Worm (Caenorhabditis elegans): Measurements from ENCODE around the gene mrpl-18.

mrpl-18 gene

ce11 chrIII:8144574-8145065, at the start of gene mrpl-18, which contains the start of gene C14B9.8:
TSS of gene mrpl-18 (plus strand) at chrIII:8145015.
TSS of gene C14B9.8 (minus strand) at chrIII:8144629.
- TF ChIP-seq ztf-29 (GFP tag; IDR thresholded peaks at IDR 0.05) = no peak
- peak; percentile 72; the same call in 1 of the 2 replicates for TF ChIP-seq ztf-23 (GFP tag; IDR thresholded peaks at IDR 0.05)
- no peak for TF ChIP-seq cog-1 (tag; optimal IDR thresholded peaks at IDR 0.05)
- TF ChIP-seq flt-1 (GFP tag; IDR thresholded peaks at IDR 0.05) = peak; percentile 81
- TF ChIP-seq klf-2 (GFP tag; conservative IDR thresholded peaks at IDR 0.05) = no peak

- no peak for TF ChIP-seq med-1 (GFP tag; optimal IDR thresholded peaks at IDR 0.05; ENCODE audit: insufficient read depth)
- no peak for TF ChIP-seq cog-1 (tag; optimal IDR thresholded peaks at IDR 0.05)
- no peak for TF ChIP-seq klf-2 (GFP tag; conservative IDR thresholded peaks at IDR 0.05)
- TF ChIP-seq tab-1 (GFP tag; IDR thresholded peaks at IDR 0.05) = no peak
- TF ChIP-seq ztf-23 (GFP tag; IDR thresholded peaks at IDR 0.05) = no peak
- TF ChIP-seq flt-1 (GFP tag; IDR thresholded peaks at IDR 0.05) = no peak
- no peak for TF ChIP-seq T22C8.4 (GFP tag; IDR thresholded peaks at IDR 0.05)
- TF ChIP-seq ref-1 (GFP tag; conservative IDR thresholded peaks at IDR 0.05) = no peak
- TF ChIP-seq ztf-29 (GFP tag; IDR thresholded peaks at IDR 0.05) = no peak
Observed at ce11 chrIII:8098116-8098515, 46.7 kb upstream of the mrpl-18 start, which contains the start of gene K06H7.8. TSS of gene K06H7.8 (minus strand) at chrIII:8098216.

- no peak for TF ChIP-seq T22C8.4 (GFP tag; IDR thresholded peaks at IDR 0.05)
- TF ChIP-seq ztf-29 (GFP tag; IDR thresholded peaks at IDR 0.05) = no peak
- TF ChIP-seq cog-1 (tag; optimal IDR thresholded peaks at IDR 0.05) = no peak
- TF ChIP-seq klf-2 (GFP tag; conservative IDR thresholded peaks at IDR 0.05) = no peak
- TF ChIP-seq tab-1 (GFP tag; IDR thresholded peaks at IDR 0.05) = no peak
- no peak for TF ChIP-seq flt-1 (GFP tag; IDR thresholded peaks at IDR 0.05)
- TF ChIP-seq ztf-23 (GFP tag; IDR thresholded peaks at IDR 0.05) = no peak
- no peak for TF ChIP-seq ref-1 (GFP tag; conservative IDR thresholded peaks at IDR 0.05)
- no peak for TF ChIP-seq med-1 (GFP tag; optimal IDR thresholded peaks at IDR 0.05; ENCODE audit: insufficient read depth)
Observed at ce11 chrIII:8099022-8099421, 45.8 kb upstream of the mrpl-18 start, which contains the start of gene K06H7.1. TSS of gene K06H7.1 (plus strand) at chrIII:8099322.

- TF ChIP-seq flt-1 (GFP tag; IDR thresholded peaks at IDR 0.05) (no peak), tab-1 (GFP tag; IDR thresholded peaks at IDR 0.05) (no peak)
Observed at ce11 chrIII:8100960-8101359, 43.9 kb upstream of the mrpl-18 start, which contains the start of gene plk-1. TSS of gene plk-1 (plus strand) at chrIII:8101348.

ce11 chrIII:8105771-8106170, 39.0 kb upstream of the mrpl-18 start:
- no peak for TF ChIP-seq T22C8.4 (GFP tag; IDR thresholded peaks at IDR 0.05)
- no peak for TF ChIP-seq ztf-29 (GFP tag; IDR thresholded peaks at IDR 0.05)
- TF ChIP-seq cog-1 (tag; optimal IDR thresholded peaks at IDR 0.05) = no peak
- no peak for TF ChIP-seq flt-1 (GFP tag; IDR thresholded peaks at IDR 0.05)
- TF ChIP-seq ztf-23 (GFP tag; IDR thresholded peaks at IDR 0.05) = no peak
- no peak for TF ChIP-seq tab-1 (GFP tag; IDR thresholded peaks at IDR 0.05)
- no peak for TF ChIP-seq klf-2 (GFP tag; conservative IDR thresholded peaks at IDR 0.05)
- no peak for TF ChIP-seq med-1 (GFP tag; optimal IDR thresholded peaks at IDR 0.05; ENCODE audit: insufficient read depth)
- no peak for TF ChIP-seq ref-1 (GFP tag; conservative IDR thresholded peaks at IDR 0.05)

- TF ChIP-seq klf-2 (GFP tag; conservative IDR thresholded peaks at IDR 0.05) (peak; percentile 78), ref-1 (GFP tag; conservative IDR thresholded peaks at IDR 0.05) (peak; percentile 73), ztf-29 (GFP tag; IDR thresholded peaks at IDR 0.05) (peak; percentile 86), flt-1 (GFP tag; IDR thresholded peaks at IDR 0.05) (peak; percentile 92), T22C8.4 (GFP tag; IDR thresholded peaks at IDR 0.05) (peak; percentile 83), tab-1 (GFP tag; IDR thresholded peaks at IDR 0.05) (peak; percentile 89), ztf-23 (GFP tag; IDR thresholded peaks at IDR 0.05) (peak; percentile 89), cog-1 (tag; optimal IDR thresholded peaks at IDR 0.05) (peak; percentile 45), med-1 (GFP tag; optimal IDR thresholded peaks at IDR 0.05; ENCODE audit: insufficient read depth) (peak; percentile 37)
Observed at ce11 chrIII:8106476-8106875, 38.3 kb upstream of the mrpl-18 start.

ce11 chrIII:8108490-8108889, 36.3 kb upstream of the mrpl-18 start, which contains the start of gene C14B9.3:
TSS of gene C14B9.3 (plus strand) at chrIII:8108790.
- no peak for TF ChIP-seq ztf-23 (GFP tag; IDR thresholded peaks at IDR 0.05)
- TF ChIP-seq T22C8.4 (GFP tag; IDR thresholded peaks at IDR 0.05) = no peak
- TF ChIP-seq tab-1 (GFP tag; IDR thresholded peaks at IDR 0.05) = no peak
- TF ChIP-seq klf-2 (GFP tag; conservative IDR thresholded peaks at IDR 0.05) = no peak
- no peak for TF ChIP-seq flt-1 (GFP tag; IDR thresholded peaks at IDR 0.05)

ce11 chrIII:8109459-8110057, 35.3 kb upstream of the mrpl-18 start:
- peak; percentile 44 for TF ChIP-seq med-1 (GFP tag; optimal IDR thresholded peaks at IDR 0.05; ENCODE audit: insufficient read depth)
- peak; percentile 83 for TF ChIP-seq ref-1 (GFP tag; conservative IDR thresholded peaks at IDR 0.05)
- TF ChIP-seq ztf-29 (GFP tag; IDR thresholded peaks at IDR 0.05) = peak; percentile 77
- TF ChIP-seq cog-1 (tag; optimal IDR thresholded peaks at IDR 0.05) = peak; percentile 86
- peak; percentile 94 for TF ChIP-seq flt-1 (GFP tag; IDR thresholded peaks at IDR 0.05)
- peak; percentile 83 for TF ChIP-seq T22C8.4 (GFP tag; IDR thresholded peaks at IDR 0.05)
- TF ChIP-seq klf-2 (GFP tag; conservative IDR thresholded peaks at IDR 0.05) = peak; percentile 75; the same call in 1 of the 2 replicates
- peak; percentile 89 for TF ChIP-seq tab-1 (GFP tag; IDR thresholded peaks at IDR 0.05)
- peak; percentile 91 for TF ChIP-seq ztf-23 (GFP tag; IDR thresholded peaks at IDR 0.05)

ce11 chrIII:8111347-8111746, 33.5 kb upstream of the mrpl-18 start:
- TF ChIP-seq tab-1 (GFP tag; IDR thresholded peaks at IDR 0.05) (no peak), med-1 (GFP tag; optimal IDR thresholded peaks at IDR 0.05; ENCODE audit: insufficient read depth) (no peak), klf-2 (GFP tag; conservative IDR thresholded peaks at IDR 0.05) (no peak), ref-1 (GFP tag; conservative IDR thresholded peaks at IDR 0.05) (no peak), flt-1 (GFP tag; IDR thresholded peaks at IDR 0.05) (no peak), cog-1 (tag; optimal IDR thresholded peaks at IDR 0.05) (no peak)

- no peak for TF ChIP-seq ref-1 (GFP tag; conservative IDR thresholded peaks at IDR 0.05)
- no peak for TF ChIP-seq klf-2 (GFP tag; conservative IDR thresholded peaks at IDR 0.05)
- no peak for TF ChIP-seq ztf-23 (GFP tag; IDR thresholded peaks at IDR 0.05)
- no peak for TF ChIP-seq T22C8.4 (GFP tag; IDR thresholded peaks at IDR 0.05)
- TF ChIP-seq ztf-29 (GFP tag; IDR thresholded peaks at IDR 0.05) = no peak
- no peak for TF ChIP-seq med-1 (GFP tag; optimal IDR thresholded peaks at IDR 0.05; ENCODE audit: insufficient read depth)
- TF ChIP-seq cog-1 (tag; optimal IDR thresholded peaks at IDR 0.05) = no peak
- no peak for TF ChIP-seq flt-1 (GFP tag; IDR thresholded peaks at IDR 0.05)
- TF ChIP-seq tab-1 (GFP tag; IDR thresholded peaks at IDR 0.05) = no peak
Observed at ce11 chrIII:8115877-8116276, 28.9 kb upstream of the mrpl-18 start.

All from whole organism, midembryonic.